Worm (Caenorhabditis elegans) whole organism, L1 larva: ENCODE data around the gene T10H10.2.

ENCODE experiments used
- F16B12.6 ChIP-seq: fragments of 150-350 bp; optimal IDR thresholded peaks from 2 replicates; lab custom pipeline; 2014; ENCODE audit warnings: missing biosample characterization, missing genetic modification characterization
- aly-2 ChIP-seq: fragments of 150-350 bp; optimal IDR thresholded peaks from 2 replicates; lab custom pipeline; 2014; ENCODE audit warnings: missing biosample characterization, missing genetic modification characterization
- ceh-88 ChIP-seq: fragments of 200-800 bp; sonication (Bioruptor generic); IDR thresholded peaks from 2 replicates; pipeline ENCODE4 v1.3.6; 2022; ENCODE audit warnings: missing genetic modification characterization, missing compliant biosample characterization
- ces-1 ChIP-seq: fragments of 150-350 bp; optimal IDR thresholded peaks from 2 replicates; lab custom pipeline; 2014; ENCODE audit warnings: missing biosample characterization, missing genetic modification reagents, missing genetic modification characterization
- efl-1 ChIP-seq, 4 experiments: fragments of 150-350 bp; optimal IDR thresholded peaks in 3 of 4; peaks in 1 of 4; 1 replicate in 1 of 4; 2 replicates in 3 of 4; lab custom pipeline; 2014; ENCODE audit warnings: missing biosample characterization in 2 of 4, missing genetic modification characterization in 2 of 4, missing genetic modification reagents in 2 of 4
- elt-2 ChIP-seq: sonication (generic microtip); optimal IDR thresholded peaks from 2 replicates; lab custom pipeline; 2016; ENCODE audit warnings: missing genetic modification characterization, mild to moderate bottlenecking, inconsistent platforms, missing compliant biosample characterization, missing genetic modification reagents
- ets-5 ChIP-seq: fragments of 200-800 bp; sonication (Bioruptor generic); IDR thresholded peaks from 2 replicates; pipeline ENCODE4 v1.3.6; 2022; ENCODE audit warnings: missing genetic modification characterization, missing compliant biosample characterization
- fkh-10 ChIP-seq: sonication (generic microtip); optimal IDR thresholded peaks from 2 replicates; lab custom pipeline; 2017; ENCODE audit warnings: missing biosample characterization, missing genetic modification reagents, missing genetic modification characterization
- fkh-4 ChIP-seq: sonication (generic microtip); optimal IDR thresholded peaks from 2 replicates; lab custom pipeline; 2016; ENCODE audit warnings: missing compliant biosample characterization, missing genetic modification characterization, borderline replicate concordance
- fkh-8 ChIP-seq: sonication (generic microtip); optimal IDR thresholded peaks from 2 replicates; lab custom pipeline; 2016; ENCODE audit warnings: mild to moderate bottlenecking, missing genetic modification characterization, missing compliant biosample characterization
- fos-1 ChIP-seq: fragments of 150-350 bp; optimal IDR thresholded peaks from 2 replicates; lab custom pipeline; 2014; ENCODE audit warnings: missing biosample characterization, missing genetic modification characterization
- grh-1 ChIP-seq: fragments of 200-800 bp; sonication (Bioruptor generic); IDR thresholded peaks from 2 replicates; pipeline ENCODE4 v1.3.6; 2022; ENCODE audit warnings: missing genetic modification reagents, missing genetic modification characterization, missing compliant biosample characterization
- hlh-17 ChIP-seq: fragments of 200-800 bp; sonication (Bioruptor generic); optimal IDR thresholded peaks from 2 replicates; lab custom pipeline; 2018; ENCODE audit warnings: missing genetic modification characterization, mild to moderate bottlenecking, missing compliant biosample characterization, moderate library complexity, borderline replicate concordance
- hlh-4 ChIP-seq: sonication (generic microtip); optimal IDR thresholded peaks from 2 replicates; lab custom pipeline; 2016; ENCODE audit warnings: mild to moderate bottlenecking, missing genetic modification characterization, missing compliant biosample characterization
- hpl-2 ChIP-seq: fragments of 150-350 bp; optimal IDR thresholded peaks from 2 replicates; lab custom pipeline; 2014; ENCODE audit warnings: missing biosample characterization, missing genetic modification reagents, missing genetic modification characterization
- irx-1 ChIP-seq: sonication (generic microtip); optimal IDR thresholded peaks from 2 replicates; lab custom pipeline; 2016; ENCODE audit warnings: missing genetic modification characterization, missing compliant biosample characterization
- isw-1 ChIP-seq: fragments of 200-800 bp; sonication (Bioruptor generic); IDR thresholded peaks from 2 replicates; pipeline ENCODE4 v1.3.6; 2022; ENCODE audit warnings: missing genetic modification characterization, missing compliant biosample characterization
- lin-14 ChIP-seq: fragments of 200-800 bp; sonication (Bioruptor generic); optimal IDR thresholded peaks from 2 replicates; lab custom pipeline; 2018; ENCODE audit warnings: mild to moderate bottlenecking, missing genetic modification characterization, moderate library complexity, missing compliant biosample characterization
- lin-39 ChIP-seq: fragments of 150-350 bp; optimal IDR thresholded peaks from 2 replicates; lab custom pipeline; 2014; ENCODE audit warnings: missing biosample characterization, missing genetic modification reagents, missing genetic modification characterization
- lsy-2 ChIP-seq, 2 experiments: fragments of 150-350 bp; optimal IDR thresholded peaks; 2 replicates each; lab custom pipeline; 2014; ENCODE audit warnings: missing biosample characterization in 2 of 2, missing genetic modification characterization in 2 of 2
- mab-9 ChIP-seq: fragments of 200-800 bp; sonication (Bioruptor generic); IDR thresholded peaks from 2 replicates; pipeline ENCODE4 v1.3.6; 2022; ENCODE audit warnings: missing genetic modification reagents, missing genetic modification characterization, missing compliant biosample characterization
- nhr-11 ChIP-seq: fragments of 150-350 bp; optimal IDR thresholded peaks from 2 replicates; lab custom pipeline; 2014; ENCODE audit warnings: missing biosample characterization, missing genetic modification characterization
- nhr-12 ChIP-seq: sonication (generic microtip); optimal IDR thresholded peaks from 2 replicates; lab custom pipeline; 2017; ENCODE audit warnings: missing biosample characterization, missing genetic modification characterization
- nhr-19 ChIP-seq: fragments of 200-800 bp; sonication (Bioruptor generic); conservative IDR thresholded peaks from 2 replicates; pipeline ENCODE4 v1.3.6; 2022; ENCODE audit warnings: missing genetic modification characterization, missing compliant biosample characterization
- nhr-20 ChIP-seq: sonication (generic microtip); optimal IDR thresholded peaks from 2 replicates; lab custom pipeline; 2016; ENCODE audit warnings: mild to moderate bottlenecking, missing genetic modification characterization, missing compliant biosample characterization
- nhr-28 ChIP-seq: fragments of 150-350 bp; optimal IDR thresholded peaks from 2 replicates; lab custom pipeline; 2014; ENCODE audit warnings: missing biosample characterization, missing genetic modification characterization
- nhr-47 ChIP-seq: sonication (generic microtip); optimal IDR thresholded peaks from 2 replicates; lab custom pipeline; 2016; ENCODE audit warnings: mild to moderate bottlenecking, missing genetic modification characterization, moderate library complexity, missing compliant biosample characterization
- nhr-71 ChIP-seq: sonication (generic microtip); optimal IDR thresholded peaks from 2 replicates; lab custom pipeline; 2016; ENCODE audit warnings: mild to moderate bottlenecking, missing genetic modification characterization, moderate library complexity, missing compliant biosample characterization
- nhr-85 ChIP-seq: sonication (generic microtip); peaks from one replicate; lab custom pipeline; 2016; ENCODE audit warnings: missing genetic modification characterization, inconsistent platforms, missing compliant biosample characterization
- nhr-90 ChIP-seq: sonication (generic microtip); optimal IDR thresholded peaks from 2 replicates; lab custom pipeline; 2016; ENCODE audit warnings: mild to moderate bottlenecking, missing genetic modification characterization, missing compliant biosample characterization; ENCODE audit not compliant: poor library complexity
- pag-3 ChIP-seq: sonication (generic microtip); optimal IDR thresholded peaks from 2 replicates; lab custom pipeline; 2017; ENCODE audit warnings: missing genetic modification characterization, mild to moderate bottlenecking, missing compliant biosample characterization, antibody characterized with exemption, borderline replicate concordance; ENCODE audit not compliant: insufficient read depth
- pax-3 ChIP-seq: fragments of 200-800 bp; sonication (Bioruptor generic); optimal IDR thresholded peaks from 2 replicates; lab custom pipeline; 2018; ENCODE audit warnings: mild to moderate bottlenecking, missing genetic modification characterization, moderate library complexity, missing compliant biosample characterization
- rnt-1 ChIP-seq: sonication (generic microtip); optimal IDR thresholded peaks from 2 replicates; lab custom pipeline; 2016; ENCODE audit warnings: mild to moderate bottlenecking, missing genetic modification characterization, moderate library complexity, missing compliant biosample characterization
- skn-1 ChIP-seq: fragments of 150-350 bp; optimal IDR thresholded peaks from 2 replicates; lab custom pipeline; 2014; ENCODE audit warnings: missing biosample characterization, missing genetic modification characterization
- snpc-4 ChIP-seq: fragments of 150-350 bp; optimal IDR thresholded peaks from 2 replicates; lab custom pipeline; 2014; ENCODE audit warnings: missing biosample characterization, missing genetic modification characterization
- snu-23 ChIP-seq: sonication (generic microtip); optimal IDR thresholded peaks from 2 replicates; lab custom pipeline; 2016; ENCODE audit warnings: missing genetic modification characterization, missing compliant biosample characterization
- sup-37 ChIP-seq: fragments of 200-800 bp; sonication (Bioruptor generic); optimal IDR thresholded peaks from 2 replicates; lab custom pipeline; 2018; ENCODE audit warnings: mild to moderate bottlenecking, missing genetic modification characterization, missing compliant biosample characterization
- swsn-7 ChIP-seq: sonication (generic microtip); optimal IDR thresholded peaks from 2 replicates; lab custom pipeline; 2016; ENCODE audit warnings: missing genetic modification characterization, missing compliant biosample characterization
- tbx-2 ChIP-seq: sonication (generic microtip); optimal IDR thresholded peaks from 2 replicates; lab custom pipeline; 2016; ENCODE audit warnings: missing genetic modification characterization, missing compliant biosample characterization
- tlp-1 ChIP-seq: fragments of 150-350 bp; optimal IDR thresholded peaks from 2 replicates; lab custom pipeline; 2014; ENCODE audit warnings: missing biosample characterization, missing genetic modification characterization
- unc-30 ChIP-seq: sonication (generic microtip); optimal IDR thresholded peaks from 2 replicates; lab custom pipeline; 2017; ENCODE audit warnings: missing biosample characterization, missing genetic modification characterization
- vab-15 ChIP-seq: sonication (generic microtip); optimal IDR thresholded peaks from 2 replicates; lab custom pipeline; 2017; ENCODE audit warnings: missing genotype, mild to moderate bottlenecking, missing genetic modification characterization, missing compliant biosample characterization
- xbp-1 ChIP-seq: sonication (generic microtip); optimal IDR thresholded peaks from 2 replicates; lab custom pipeline; 2016; ENCODE audit warnings: missing genetic modification characterization, missing compliant biosample characterization
- zag-1 ChIP-seq: fragments of 150-350 bp; optimal IDR thresholded peaks from 2 replicates; lab custom pipeline; 2014; ENCODE audit warnings: missing biosample characterization, missing genetic modification characterization
- ztf-11 ChIP-seq, 2 experiments: sonication (generic microtip); optimal IDR thresholded peaks; 2 replicates each; lab custom pipeline; 2016 to 2017; ENCODE audit warnings: missing genetic modification characterization in 2 of 2, missing biosample characterization in 1 of 2, missing compliant biosample characterization in 1 of 2
- ztf-4 ChIP-seq: fragments of 150-350 bp; optimal IDR thresholded peaks from 2 replicates; lab custom pipeline; 2014; ENCODE audit warnings: missing biosample characterization, missing genetic modification characterization

Gene T10H10.2

DNA sequence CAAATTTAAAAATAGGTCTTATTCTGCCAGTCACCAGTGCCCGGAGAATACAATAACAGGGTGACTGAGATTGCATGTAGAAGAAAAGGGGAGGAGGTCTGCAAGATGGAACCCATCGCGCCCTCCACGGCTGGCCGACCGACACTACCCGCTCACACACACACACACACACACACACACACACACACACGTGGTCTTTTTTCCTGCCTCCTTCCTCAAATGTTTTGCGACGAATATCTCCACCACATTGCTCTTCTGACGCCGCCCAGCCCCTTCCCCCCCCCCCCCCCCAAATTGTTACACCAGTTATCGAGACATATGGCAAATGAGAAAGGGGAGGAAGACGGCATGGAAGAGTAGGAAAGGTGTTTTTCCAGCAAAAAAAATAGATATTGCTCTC lies 27.2 kb downstream of the T10H10.2 start (continued):
- TF ChIP-seq aly-2 (tag; lab: Kevin White, UChicago) = no peak
- no peak for TF ChIP-seq nhr-90 (tag; lab: Kevin White, UChicago)
- TF ChIP-seq fkh-4 (tag; lab: Kevin White, UChicago) = no peak
- TF ChIP-seq mab-9 = no peak
- no peak for TF ChIP-seq ztf-4 (tag; lab: Kevin White, UChicago)
- TF ChIP-seq hlh-17 (GFP tag; lab: Kevin White, UChicago) = no peak
- peak; percentile 57 for TF ChIP-seq nhr-19 (GFP tag; lab: Robert Waterston, UW)
- TF ChIP-seq lin-14 (GFP tag; lab: Kevin White, UChicago) = peak; percentile 91
- TF ChIP-seq, all 84 proteins: peak for 19

DNA sequence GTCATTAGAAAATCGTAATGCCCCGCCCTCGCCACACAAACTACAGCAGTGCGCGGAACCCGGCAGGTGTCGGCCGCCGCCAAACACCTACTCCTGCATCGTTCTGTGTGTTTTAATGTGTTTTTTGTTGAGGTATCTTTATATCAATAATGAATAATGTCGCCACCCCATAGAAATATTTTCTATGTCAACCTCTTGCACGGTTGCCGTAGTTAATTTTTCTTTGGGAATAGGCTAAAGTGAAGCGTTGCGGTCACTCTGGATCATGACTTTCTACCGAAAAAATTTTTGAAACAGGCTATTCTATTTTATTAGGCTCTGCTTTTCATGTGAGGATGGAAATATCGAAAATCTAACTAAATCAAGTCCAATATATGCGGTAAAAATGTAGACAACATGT lies 34.3 kb downstream of the T10H10.2 start:
- no peak for TF ChIP-seq vab-15 (tag; lab: Kevin White, UChicago)
- no peak for TF ChIP-seq aly-2 (tag; lab: Kevin White, UChicago)
- TF ChIP-seq nhr-11 (tag; lab: Kevin White, UChicago) = no peak
- no peak for TF ChIP-seq zag-1 (tag; lab: Kevin White, UChicago)
- TF ChIP-seq swsn-7 = peak; percentile 48
- peak; percentile 44 for TF ChIP-seq elt-2
- no peak for TF ChIP-seq ets-5 (GFP tag; lab: Robert Waterston, UW)
- TF ChIP-seq grh-1 (GFP tag; lab: Robert Waterston, UW) = 0 out of 2 replicates have a peak, but pooled peaks have one; percentile 22
- TF ChIP-seq hlh-4 (tag; lab: Kevin White, UChicago) = no peak
- peak; percentile 59 for TF ChIP-seq lin-14 (GFP tag; lab: Kevin White, UChicago)
- peak; percentile 51 for TF ChIP-seq rnt-1
- TF ChIP-seq lin-39 (tag; lab: Kevin White, UChicago) = peak; percentile 27
- peak; percentile 55 for TF ChIP-seq nhr-20 (tag; lab: Kevin White, UChicago)
- no peak for TF ChIP-seq nhr-12 (tag; lab: Kevin White, UChicago)
- TF ChIP-seq tbx-2 = peak; percentile 11
- no peak for TF ChIP-seq hpl-2 (GFP tag; lab: Kevin White, UChicago)
- peak; percentile 75 for TF ChIP-seq nhr-19 (GFP tag; lab: Robert Waterston, UW)
- TF ChIP-seq snpc-4 (tag; lab: Kevin White, UChicago) = peak; percentile 98
- peak; percentile 77 for TF ChIP-seq nhr-90 (tag; lab: Kevin White, UChicago)
- no peak for TF ChIP-seq unc-30 (tag; lab: Kevin White, UChicago)
- peak; percentile 79 for TF ChIP-seq nhr-71 (tag; lab: Kevin White, UChicago)
- TF ChIP-seq isw-1 (GFP tag; lab: Robert Waterston, UW) = no peak
- peak in 1 of 2 experiments; percentile 34 for TF ChIP-seq lsy-2 (tag; optimal IDR thresholded peaks at IDR 0.05; lab: Kevin White, UChicago)
- peak; percentile 10 for TF ChIP-seq irx-1 (tag; lab: Kevin White, UChicago)
- TF ChIP-seq pag-3 (tag; lab: Kevin White, UChicago) = no peak
- TF ChIP-seq efl-1 (optimal IDR thresholded peaks at IDR 0.05; lab: Kevin White, UChicago) = no peak
- peak in 1 of 2 experiments; percentile 80 for TF ChIP-seq efl-1 (GFP tag; optimal IDR thresholded peaks at IDR 0.05 in 1 of 2; lab: Kevin White, UChicago)
- peak; percentile 74 for TF ChIP-seq nhr-85 (tag; lab: Kevin White, UChicago)
- no peak for TF ChIP-seq tlp-1 (tag; lab: Kevin White, UChicago)
- peak; percentile 67 for TF ChIP-seq nhr-47 (tag; lab: Kevin White, UChicago)
- peak; percentile 62 for TF ChIP-seq snu-23 (GFP tag; lab: Kevin White, UChicago)
- TF ChIP-seq ztf-11 (tag; optimal IDR thresholded peaks at IDR 0.05; lab: Kevin White, UChicago) = peak in 1 of 2 experiments; percentile 40

- no peak for TF ChIP-seq nhr-47 (tag; lab: Kevin White, UChicago)
- TF ChIP-seq lin-14 (GFP tag; lab: Kevin White, UChicago) = peak; percentile 35
Observed at ce11 chrX:2330494-2330893, 35.9 kb downstream of the T10H10.2 start.

ce11 chrX:2335384-2335783 lies 40.8 kb downstream of the T10H10.2 start, which contains the start of gene T01B6.1:
Gene T01B6.1, plus strand, starts transcription at chrX:2335684.
- TF ChIP-seq F16B12.6 (no peak), nhr-28 (tag; lab: Kevin White, UChicago) (no peak), nhr-90 (tag; lab: Kevin White, UChicago) (no peak), ceh-88 (no peak), fkh-8 (tag; lab: Kevin White, UChicago) (no peak), skn-1 (no peak), lsy-2 (tag; optimal IDR thresholded peaks at IDR 0.05; lab: Kevin White, UChicago) (no peak), zag-1 (tag; lab: Kevin White, UChicago) (no peak), fos-1 (no peak), fkh-10 (GFP tag; lab: Kevin White, UChicago) (no peak), xbp-1 (tag; lab: Kevin White, UChicago) (no peak), pag-3 (tag; lab: Kevin White, UChicago) (no peak), nhr-11 (tag; lab: Kevin White, UChicago) (no peak), pax-3 (tag; lab: Kevin White, UChicago) (no peak), snpc-4 (tag; lab: Kevin White, UChicago) (no peak), sup-37 (GFP tag; lab: Kevin White, UChicago) (no peak), ces-1 (GFP tag; lab: Kevin White, UChicago) (no peak)
